Fruit fly (Drosophila melanogaster) whole organism, embryonic: ENCODE measurements around the gene CG31344.

Source experiments
- Atf3 ChIP-seq: fragments of 200-800 bp; sonication (Bioruptor generic); optimal IDR thresholded peaks from 3 replicates; lab custom pipeline; 2016; ENCODE audit warnings: missing biosample characterization, missing genetic modification characterization
- BEAF-32 ChIP-seq: fragments of 200-800 bp; sonication (Bioruptor generic); optimal IDR thresholded peaks from 3 replicates; lab custom pipeline; 2017; ENCODE audit warnings: missing biosample characterization, missing genetic modification characterization, mild to moderate bottlenecking, moderate library complexity, missing genetic modification reagents
- CG12219 ChIP-seq: fragments of 200-800 bp; sonication (Bioruptor generic); optimal IDR thresholded peaks from 3 replicates; lab custom pipeline; 2018; ENCODE audit warnings: missing biosample characterization, mild to moderate bottlenecking, missing genetic modification characterization
- CG12659 ChIP-seq: fragments of 200-800 bp; sonication (Bioruptor generic); optimal IDR thresholded peaks from 3 replicates; lab custom pipeline; 2017; ENCODE audit warnings: mild to moderate bottlenecking, missing biosample characterization, missing genetic modification reagents, missing genetic modification characterization
- CG12744 ChIP-seq: fragments of 200-800 bp; sonication (Bioruptor generic); optimal IDR thresholded peaks from 2 replicates; lab custom pipeline; 2016; ENCODE audit warnings: missing biosample characterization, missing genetic modification characterization
- CG12942 ChIP-seq: fragments of 200-800 bp; sonication (Bioruptor generic); optimal IDR thresholded peaks from 3 replicates; lab custom pipeline; 2016; ENCODE audit warnings: missing biosample characterization, missing genetic modification characterization
- CG1529 ChIP-seq: fragments of 200-800 bp; sonication (Bioruptor generic); optimal IDR thresholded peaks from 3 replicates; lab custom pipeline; 2018; ENCODE audit warnings: missing biosample characterization, missing genetic modification characterization
- CG15696 ChIP-seq: fragments of 200-800 bp; sonication (Bioruptor generic); optimal IDR thresholded peaks from 2 replicates; lab custom pipeline; 2019; ENCODE audit warnings: missing biosample characterization, mild to moderate bottlenecking, missing genetic modification characterization, moderate library complexity
- CG2875 ChIP-seq: fragments of 200-800 bp; sonication (Bioruptor generic); optimal IDR thresholded peaks from 2 replicates; lab custom pipeline; 2017; ENCODE audit warnings: missing biosample characterization, mild to moderate bottlenecking, missing genetic modification characterization, missing genetic modification reagents
- CG3065 ChIP-seq: fragments of 200-800 bp; sonication (Bioruptor generic); optimal IDR thresholded peaks from 2 replicates; lab custom pipeline; 2016; ENCODE audit warnings: missing biosample characterization, missing genetic modification characterization
- CG32532 ChIP-seq: fragments of 200-800 bp; sonication (Bioruptor generic); IDR thresholded peaks from 2 replicates; pipeline ENCODE4 v1.3.6; 2022; ENCODE audit warnings: missing biosample characterization, missing genetic modification characterization
- CG4282 ChIP-seq: fragments of 200-800 bp; sonication (Bioruptor generic); optimal IDR thresholded peaks from 2 replicates; lab custom pipeline; 2016; ENCODE audit warnings: missing biosample characterization, missing genetic modification characterization
- CG4404 ChIP-seq: fragments of 200-800 bp; sonication (Bioruptor generic); IDR thresholded peaks from 2 replicates; pipeline ENCODE4 v1.3.6; 2022; ENCODE audit warnings: missing biosample characterization, missing genetic modification characterization
- CG4730 ChIP-seq: fragments of 200-800 bp; sonication (Bioruptor generic); IDR thresholded peaks from 2 replicates; pipeline ENCODE4 v1.3.6; 2022; ENCODE audit warnings: missing biosample characterization, missing genetic modification characterization
- CG7745 ChIP-seq: fragments of 200-800 bp; sonication (Bioruptor generic); optimal IDR thresholded peaks from 2 replicates; lab custom pipeline; 2018; ENCODE audit warnings: missing biosample characterization, mild to moderate bottlenecking, missing genetic modification characterization, moderate library complexity
- CG8290 ChIP-seq, 3 experiments: fragments of 200-800 bp; sonication (Bioruptor generic); optimal IDR thresholded peaks; 2 replicates each; lab custom pipeline; 2016 to 2019; ENCODE audit warnings: missing biosample characterization in 3 of 3, missing genetic modification characterization in 3 of 3, mild to moderate bottlenecking in 2 of 3, moderate library complexity in 1 of 3
- CG8478 ChIP-seq: fragments of >200 bp; optimal IDR thresholded peaks from 2 replicates; lab custom pipeline; 2018
- CG8765 ChIP-seq: fragments of 200-800 bp; sonication (Bioruptor generic); IDR thresholded peaks from 2 replicates; pipeline ENCODE4 v1.3.6; 2022; ENCODE audit warnings: missing biosample characterization, missing genetic modification characterization
- CTCF ChIP-seq: fragments of 200-800 bp; sonication (Bioruptor generic); optimal IDR thresholded peaks from 2 replicates; lab custom pipeline; 2017; ENCODE audit warnings: missing biosample characterization, mild to moderate bottlenecking, missing genetic modification characterization, moderate library complexity
- D ChIP-seq, 2 experiments: fragments of 200-800 bp in 1 of 2; fragments of >200 bp in 1 of 2; sonication (Bioruptor generic) in 1 of 2; optimal IDR thresholded peaks; 2 replicates in 1 of 2; 3 replicates in 1 of 2; lab custom pipeline; 2017; ENCODE audit warnings: mild to moderate bottlenecking in 1 of 2, missing biosample characterization in 1 of 2, missing genetic modification characterization in 1 of 2, missing genetic modification reagents in 1 of 2
- Dad ChIP-seq: fragments of 200-800 bp; sonication (Bioruptor generic); optimal IDR thresholded peaks from 3 replicates; lab custom pipeline; 2016; ENCODE audit warnings: missing biosample characterization, missing genetic modification characterization
- Dip3 ChIP-seq: fragments of 200-800 bp; sonication (Bioruptor generic); optimal IDR thresholded peaks from 3 replicates; lab custom pipeline; 2016; ENCODE audit warnings: missing biosample characterization, missing genetic modification characterization
- HLH4C ChIP-seq: fragments of 200-800 bp; sonication (Bioruptor generic); IDR thresholded peaks from 3 replicates; pipeline ENCODE4 v1.3.6; 2022; ENCODE audit warnings: missing biosample characterization, missing genetic modification characterization; ENCODE audit not compliant: partially characterized antibody
- Lpt ChIP-seq: fragments of >200 bp; optimal IDR thresholded peaks from 2 replicates; lab custom pipeline; 2018; ENCODE audit warnings: missing biosample characterization, missing genetic modification characterization
- Oli ChIP-seq: fragments of 200-800 bp; sonication (Bioruptor generic); optimal IDR thresholded peaks from 2 replicates; lab custom pipeline; 2018; ENCODE audit warnings: missing biosample characterization, mild to moderate bottlenecking, missing genetic modification characterization, moderate library complexity
- Xbp1 ChIP-seq: fragments of 200-800 bp; sonication (Bioruptor generic); optimal IDR thresholded peaks from 3 replicates; lab custom pipeline; 2016; ENCODE audit warnings: missing biosample characterization, mild to moderate bottlenecking, missing genetic modification characterization
- cato ChIP-seq: fragments of 200-800 bp; sonication (Bioruptor generic); optimal IDR thresholded peaks from 2 replicates; lab custom pipeline; 2016; ENCODE audit warnings: missing biosample characterization, missing genetic modification characterization, borderline replicate concordance
- crc ChIP-seq: fragments of 200-800 bp; sonication (Bioruptor generic); optimal IDR thresholded peaks from 2 replicates; lab custom pipeline; 2016; ENCODE audit warnings: missing biosample characterization, missing genetic modification characterization
- disco-r ChIP-seq: fragments of 200-800 bp; sonication (Bioruptor generic); optimal IDR thresholded peaks from 2 replicates; lab custom pipeline; 2016; ENCODE audit warnings: missing biosample characterization, missing genetic modification characterization
- exex ChIP-seq: fragments of 200-800 bp; sonication (Bioruptor generic); optimal IDR thresholded peaks from 4 replicates; lab custom pipeline; 2018; ENCODE audit warnings: missing biosample characterization, mild to moderate bottlenecking, missing genetic modification characterization, moderate library complexity
- eyg ChIP-seq: fragments of 200-800 bp; sonication (Bioruptor generic); optimal IDR thresholded peaks from 3 replicates; lab custom pipeline; 2016; ENCODE audit warnings: missing biosample characterization, missing genetic modification characterization
- fu2 ChIP-seq: fragments of 200-800 bp; sonication (Bioruptor generic); optimal IDR thresholded peaks from 2 replicates; lab custom pipeline; 2016; ENCODE audit warnings: missing biosample characterization, missing genetic modification characterization
- gsb ChIP-seq: fragments of 200-800 bp; sonication (Bioruptor generic); IDR thresholded peaks from 2 replicates; pipeline ENCODE4 v1.3.6; 2022; ENCODE audit warnings: missing biosample characterization, missing genetic modification characterization
- gt ChIP-seq: fragments of 200-800 bp; sonication (Bioruptor generic); IDR thresholded peaks from 2 replicates; pipeline ENCODE4 v1.3.6; 2022; ENCODE audit warnings: missing biosample characterization, missing genetic modification characterization
- jing ChIP-seq: fragments of 200-800 bp; sonication (Bioruptor generic); optimal IDR thresholded peaks from 2 replicates; lab custom pipeline; 2018; ENCODE audit warnings: missing biosample characterization, mild to moderate bottlenecking, missing genetic modification characterization
- mirr ChIP-seq: fragments of 200-800 bp; sonication (Bioruptor generic); optimal IDR thresholded peaks from 3 replicates; lab custom pipeline; 2018; ENCODE audit warnings: missing biosample characterization, mild to moderate bottlenecking, missing genetic modification characterization
- onecut ChIP-seq: fragments of 200-800 bp; sonication (Bioruptor generic); IDR thresholded peaks from 2 replicates; pipeline ENCODE4 v1.3.6; 2022; ENCODE audit warnings: missing biosample characterization, missing genetic modification characterization
- peb ChIP-seq: fragments of 200-800 bp; sonication (Bioruptor generic); IDR thresholded peaks from 2 replicates; pipeline ENCODE4 v1.3.6; 2022; ENCODE audit warnings: missing biosample characterization, missing genetic modification characterization
- pho ChIP-seq: fragments of 200-800 bp; sonication (Bioruptor generic); optimal IDR thresholded peaks from 2 replicates; lab custom pipeline; 2016; ENCODE audit warnings: missing biosample characterization, missing genetic modification characterization
- pzg ChIP-seq: fragments of 200-800 bp; sonication (Bioruptor generic); optimal IDR thresholded peaks from 3 replicates; lab custom pipeline; 2018; ENCODE audit warnings: missing biosample characterization, mild to moderate bottlenecking, missing genetic modification characterization, moderate library complexity
- ranshi ChIP-seq: fragments of 200-800 bp; sonication (Bioruptor generic); IDR thresholded peaks from 2 replicates; pipeline ENCODE4 v1.3.6; 2022; ENCODE audit warnings: missing biosample characterization, missing genetic modification characterization
- ro ChIP-seq: fragments of 200-800 bp; sonication (Bioruptor generic); IDR thresholded peaks from 2 replicates; pipeline ENCODE4 v1.3.6; 2022; ENCODE audit warnings: missing biosample characterization, missing genetic modification characterization
- row ChIP-seq: fragments of 200-800 bp; sonication (Bioruptor generic); IDR thresholded peaks from 3 replicates; pipeline ENCODE4 v1.3.6; 2022; ENCODE audit warnings: missing biosample characterization, missing genetic modification characterization
- sd ChIP-seq: fragments of 200-800 bp; sonication (Bioruptor generic); optimal IDR thresholded peaks from 3 replicates; lab custom pipeline; 2018; ENCODE audit warnings: missing biosample characterization, mild to moderate bottlenecking, missing genetic modification characterization, moderate library complexity
- sens ChIP-seq: fragments of 200-800 bp; sonication (Bioruptor generic); peaks from one replicate; lab custom pipeline; 2016; ENCODE audit warnings: missing biosample characterization, missing genetic modification characterization
- sima ChIP-seq: fragments of 200-800 bp; sonication (Bioruptor generic); optimal IDR thresholded peaks from 2 replicates; lab custom pipeline; 2016; ENCODE audit warnings: missing biosample characterization, missing genetic modification characterization
- tap ChIP-seq: fragments of 200-800 bp; optimal IDR thresholded peaks from 3 replicates; lab custom pipeline; 2019; ENCODE audit warnings: missing biosample characterization, mild to moderate bottlenecking, missing genetic modification characterization, moderate library complexity
- usp ChIP-seq: fragments of >200 bp; optimal IDR thresholded peaks from 2 replicates; lab custom pipeline; 2017; ENCODE audit warnings: missing biosample characterization, missing genetic modification characterization
- wor ChIP-seq: fragments of 200-800 bp; sonication (Bioruptor generic); IDR thresholded peaks from 2 replicates; pipeline ENCODE4 v1.3.6; 2022; ENCODE audit warnings: missing biosample characterization, missing genetic modification characterization
- zen2 ChIP-seq: fragments of 200-800 bp; sonication (Bioruptor generic); IDR thresholded peaks from 3 replicates; pipeline ENCODE4 v1.3.6; 2022; ENCODE audit warnings: missing biosample characterization, missing genetic modification characterization; ENCODE audit not compliant: partially characterized antibody

CG31344 gene

DNA sequence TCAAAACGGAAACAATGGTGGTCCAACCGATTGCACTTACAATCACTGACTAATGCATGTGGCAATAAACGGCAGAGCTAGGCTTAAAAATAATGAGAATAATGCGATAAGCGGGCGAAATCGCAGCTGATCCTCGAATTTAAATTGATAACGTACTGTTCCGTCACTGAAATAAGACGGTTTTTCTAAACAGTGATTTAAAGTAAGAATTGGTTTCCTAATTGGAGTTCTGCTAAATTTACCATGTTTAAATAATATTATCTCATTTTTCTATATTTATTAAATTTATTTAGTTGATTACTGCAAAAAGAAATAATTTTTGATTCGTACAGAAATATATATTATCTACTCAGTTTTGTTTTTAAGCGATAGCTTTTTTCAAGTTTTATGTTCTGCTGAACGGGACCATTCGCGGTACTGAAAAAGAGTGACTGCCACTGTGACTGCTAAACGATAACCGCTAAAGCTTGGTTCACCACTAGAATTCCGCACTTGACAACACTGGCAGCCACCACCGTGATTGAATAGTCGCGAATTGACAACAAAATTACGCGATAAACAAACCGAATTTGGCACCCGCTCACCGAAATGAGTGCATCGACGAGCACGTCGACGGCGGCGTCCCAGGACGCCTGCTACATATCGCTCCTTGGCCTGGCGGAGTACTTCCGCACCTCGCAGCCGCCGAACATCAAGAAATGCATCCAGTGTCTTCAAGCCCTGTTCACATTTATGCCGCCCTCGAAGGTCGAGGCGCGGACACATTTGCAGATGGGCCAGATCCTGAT lies 16.2 kb downstream of the CG31344 start, which contains the start of the genes Spn88Eb and Mau2 (continued):
- TF ChIP-seq BEAF-32 (GFP tag; lab: Kevin White, UChicago) (peak; percentile 82), tap (tag; lab: Kevin White, UChicago) (no peak), CG3065 (GFP tag; lab: Kevin White, UChicago) (no peak), CG8478 (lab: Kevin White, UChicago) (no peak), CG7745 (tag; lab: Kevin White, UChicago) (no peak), sd (tag; lab: Kevin White, UChicago) (no peak), CG12659 (GFP tag; lab: Kevin White, UChicago) (peak; percentile 75), exex (tag; lab: Kevin White, UChicago) (no peak), sima (no peak), jing (no peak), Dip3 (GFP tag; lab: Kevin White, UChicago) (peak; percentile 62), Atf3 (GFP tag; lab: Kevin White, UChicago) (no peak), wor (no peak), row (GFP tag; lab: Robert Waterston, UW) (peak; percentile 97), gt (GFP tag; lab: Robert Waterston, UW) (no peak), CTCF (GFP tag; lab: Kevin White, UChicago) (no peak), CG15696 (peak; percentile 48), Xbp1 (GFP tag; lab: Kevin White, UChicago) (peak; percentile 75), pho (GFP tag; lab: Kevin White, UChicago) (peak; percentile 63), CG12942 (peak; percentile 61), CG4730 (0 out of 2 replicates have a peak, but pooled peaks have one; percentile 30), ro (no peak; the same call in 1 of the 2 replicates), CG2875 (GFP tag; lab: Kevin White, UChicago) (no peak), CG12219 (GFP tag; lab: Kevin White, UChicago) (no peak), pzg (peak; percentile 88), gsb (GFP tag; lab: Robert Waterston, UW) (peak; percentile 47; the same call in 1 of the 2 replicates), D (optimal IDR thresholded peaks at IDR 0.05; lab: Kevin White, UChicago) (no peak), D (GFP tag; optimal IDR thresholded peaks at IDR 0.05; lab: Kevin White, UChicago) (peak; percentile 14), Oli (tag; lab: Kevin White, UChicago) (peak; percentile 37), mirr (GFP tag; lab: Kevin White, UChicago) (peak; percentile 51), HLH4C (GFP tag; lab: Robert Waterston, UW) (peak; percentile 64), CG4282 (peak; percentile 52), ranshi (peak; percentile 66), peb (GFP tag; lab: Robert Waterston, UW) (0 out of 2 replicates have a peak, but pooled peaks have one; percentile 33), CG12744 (GFP tag; lab: Kevin White, UChicago) (no peak), fu2 (peak; percentile 52), CG32532 (peak; percentile 85), CG1529 (GFP tag; lab: Kevin White, UChicago) (no peak), CG4404 (peak; percentile 59), usp (no peak), disco-r (GFP tag; lab: Kevin White, UChicago) (peak; percentile 1), Dad (GFP tag; lab: Kevin White, UChicago) (peak; percentile 69), zen2 (GFP tag; lab: Robert Waterston, UW) (no peak; the same call in 2 of the 3 replicates), sens (GFP tag; lab: Kevin White, UChicago) (peak; percentile 89), eyg (GFP tag; lab: Kevin White, UChicago) (peak; percentile 37), cato (GFP tag; lab: Kevin White, UChicago) (peak; percentile 24), CG8765 (GFP tag; lab: Robert Waterston, UW) (peak; percentile 61; the same call in 1 of the 2 replicates), crc (GFP tag; lab: Kevin White, UChicago) (no peak), Lpt (no peak), onecut (peak; percentile 57), CG8290 (GFP tag; optimal IDR thresholded peaks at IDR 0.05; lab: Kevin White, UChicago) (peak; percentile 55), CG8290 (tag; optimal IDR thresholded peaks at IDR 0.05; lab: Kevin White, UChicago) (peak in 1 of 2 experiments; percentile 53)
